Worm (Caenorhabditis elegans): Measurements from ENCODE around the gene R05H5.3.

R05H5.3 gene

ce11 chrII:10199906-10200305 lies 2.5 kb downstream of the R05H5.3 start, which contains the start of gene R05H5.4:
Gene R05H5.4 (minus strand): TSS chrII:10200006.
- TF ChIP-seq unc-86 (tag; optimal IDR thresholded peaks at IDR 0.05) (no peak), dpl-1 (GFP tag; optimal IDR thresholded peaks at IDR 0.05) (no peak), nhr-77 (tag; optimal IDR thresholded peaks at IDR 0.05) (no peak), blmp-1 (tag; optimal IDR thresholded peaks at IDR 0.05) (no peak), nhr-28 (tag; optimal IDR thresholded peaks at IDR 0.05) (no peak), elt-3 (tag; optimal IDR thresholded peaks at IDR 0.05) (no peak), ztf-11 (tag; optimal IDR thresholded peaks at IDR 0.05) (no peak), C34B4.2 (tag; optimal IDR thresholded peaks at IDR 0.05) (no peak), lin-15B (tag; optimal IDR thresholded peaks at IDR 0.05) (no peak), lin-39 (tag; optimal IDR thresholded peaks at IDR 0.05) (no peak)

- TF ChIP-seq rnt-1 (tag; optimal IDR thresholded peaks at IDR 0.05) (peak; percentile 92), ceh-90 (tag; optimal IDR thresholded peaks at IDR 0.05) (peak; percentile 82), lin-35 (GFP tag; optimal IDR thresholded peaks at IDR 0.05) (peak; percentile 43 to 72), dpl-1 (GFP tag; optimal IDR thresholded peaks at IDR 0.05) (peak; percentile 51 to 72 (median 70)), egl-13 (tag; optimal IDR thresholded peaks at IDR 0.05) (peak; percentile 74), nhr-11 (tag; optimal IDR thresholded peaks at IDR 0.05) (peak; percentile 27), nhr-71 (tag; optimal IDR thresholded peaks at IDR 0.05) (peak; percentile 79), hlh-17 (GFP tag; optimal IDR thresholded peaks at IDR 0.05; ENCODE audit: borderline replicate concordance) (no peak), jun-1 (tag; optimal IDR thresholded peaks at IDR 0.05) (no peak), blmp-1 (tag; optimal IDR thresholded peaks at IDR 0.05) (peak; percentile 63), irx-1 (tag; optimal IDR thresholded peaks at IDR 0.05) (peak; percentile 75), C34B4.2 (tag; optimal IDR thresholded peaks at IDR 0.05) (no peak), zip-4 (GFP tag; optimal IDR thresholded peaks at IDR 0.05) (no peak), ets-5 (GFP tag; IDR thresholded peaks at IDR 0.05) (no peak), C04F5.9 (tag; optimal IDR thresholded peaks at IDR 0.05) (peak; percentile 52), sptf-1 (tag; optimal IDR thresholded peaks at IDR 0.05) (no peak), nhr-84 (tag; optimal IDR thresholded peaks at IDR 0.05) (no peak), lin-13 (GFP tag; optimal IDR thresholded peaks at IDR 0.05) (no peak), vab-15 (tag; optimal IDR thresholded peaks at IDR 0.05) (no peak), efl-3 (GFP tag; optimal IDR thresholded peaks at IDR 0.05) (no peak), pag-3 (tag; optimal IDR thresholded peaks at IDR 0.05; ENCODE audit: borderline replicate concordance, insufficient read depth) (no peak), dsc-1 (tag; optimal IDR thresholded peaks at IDR 0.05) (peak; percentile 65), ztf-4 (tag; optimal IDR thresholded peaks at IDR 0.05) (no peak), F16B12.6 (tag; optimal IDR thresholded peaks at IDR 0.05) (peak; percentile 31), nhr-28 (tag; optimal IDR thresholded peaks at IDR 0.05) (no peak), mef-2 (tag; optimal IDR thresholded peaks at IDR 0.05) (no peak), nhr-12 (tag; optimal IDR thresholded peaks at IDR 0.05) (no peak), grh-1 (GFP tag; IDR thresholded peaks at IDR 0.05) (no peak; the same call in 1 of the 2 replicates), egl-27 (tag; optimal IDR thresholded peaks at IDR 0.05) (no peak), nhr-20 (tag; optimal IDR thresholded peaks at IDR 0.05) (peak; percentile 71), nhr-85 (tag) (peak; percentile 67), tbx-2 (tag; optimal IDR thresholded peaks at IDR 0.05) (peak; percentile 75), pax-3 (tag; optimal IDR thresholded peaks at IDR 0.05) (peak; percentile 72), nhr-77 (tag; optimal IDR thresholded peaks at IDR 0.05) (no peak), ceh-63 (GFP tag; optimal IDR thresholded peaks at IDR 0.05) (no peak), mab-9 (GFP tag; IDR thresholded peaks at IDR 0.05) (no peak), nhr-19 (GFP tag; conservative IDR thresholded peaks at IDR 0.05) (peak; percentile 63), swsn-7 (tag; optimal IDR thresholded peaks at IDR 0.05) (peak; percentile 61), pqm-1 (tag; optimal IDR thresholded peaks at IDR 0.05) (no peak), fkh-8 (tag; optimal IDR thresholded peaks at IDR 0.05) (peak; percentile 58), sup-37 (GFP tag; optimal IDR thresholded peaks at IDR 0.05) (no peak), ztf-11 (tag; optimal IDR thresholded peaks at IDR 0.05) (peak in 1 of 2 experiments; percentile 78), xbp-1 (tag; optimal IDR thresholded peaks at IDR 0.05) (peak; percentile 72), nhr-76 (tag; optimal IDR thresholded peaks at IDR 0.05) (no peak), isw-1 (GFP tag; IDR thresholded peaks at IDR 0.05) (peak; percentile 43), unc-62 (GFP tag; optimal IDR thresholded peaks at IDR 0.05) (no peak)
Measured at ce11 chrII:10200759-10201158, 3.3 kb downstream of the R05H5.3 start, which contains the start of gene arv-1. Gene arv-1 (minus strand): TSS chrII:10200823.

Measured in whole organism, L1 larva.